Worm (Caenorhabditis elegans): ENCODE measurements around the gene C49F8.15.

The C49F8.15 gene

DNA sequence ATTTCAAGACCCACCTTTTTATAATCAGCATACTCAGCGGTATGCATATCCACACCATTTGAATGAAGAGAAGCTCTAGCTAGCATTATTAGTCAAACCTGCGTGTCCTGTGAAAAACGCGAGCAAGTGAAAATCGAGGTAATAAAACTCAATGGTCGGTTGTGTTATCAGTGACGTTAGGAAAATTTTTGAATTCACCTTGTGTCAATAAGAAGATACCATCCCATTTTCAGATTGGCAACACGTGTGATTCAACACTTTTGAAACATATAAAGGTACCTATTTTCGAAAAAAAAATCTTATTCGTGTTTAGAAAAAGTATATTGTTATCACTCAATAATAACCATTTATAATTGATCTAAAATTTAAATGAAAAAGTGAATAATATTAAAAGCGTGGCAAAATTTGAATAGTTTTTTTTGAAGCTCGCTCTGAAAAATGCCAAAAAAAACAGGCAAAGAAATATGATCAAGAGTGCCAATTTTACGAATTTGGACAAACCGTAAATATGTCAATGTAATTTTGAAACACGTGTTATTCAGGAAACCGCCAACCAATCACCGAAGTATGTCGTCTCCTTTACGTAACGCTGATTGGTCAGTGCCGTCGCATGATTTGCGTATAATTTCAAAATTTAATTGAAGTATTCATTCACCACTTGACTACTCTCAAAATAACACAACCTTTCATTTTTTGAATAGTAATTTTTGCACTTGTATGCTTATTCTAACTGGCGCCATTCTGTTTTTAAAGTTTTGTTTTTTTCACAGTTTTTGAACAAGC lies 50.6 kb downstream of the C49F8.15 start, which contains the start of gene F46G10.1:
Gene F46G10.1, minus strand, starts transcription at position 115 of the 783 bp plus-strand sequence.
- TF ChIP-seq nfyb-1 (GFP tag; IDR thresholded peaks at IDR 0.05) (peak; percentile 57), nhr-80 (tag; optimal IDR thresholded peaks at IDR 0.05) (peak; percentile 56), bed-1 (GFP tag; IDR thresholded peaks at IDR 0.05) (no peak)

Measured in whole organism, young adult.